Worm (Caenorhabditis elegans): ENCODE measurements around the gene T24E12.6.

ce11 chrII:3757499-3757898 lies 4.0 kb downstream of the T24E12.6 start, which contains the start of gene srx-111:
- TF ChIP-seq cog-1 (tag; optimal IDR thresholded peaks at IDR 0.05) (no peak), med-1 (GFP tag; optimal IDR thresholded peaks at IDR 0.05; ENCODE audit: insufficient read depth) (no peak), T22C8.4 (GFP tag; IDR thresholded peaks at IDR 0.05) (no peak), ref-1 (GFP tag; conservative IDR thresholded peaks at IDR 0.05) (no peak), ztf-29 (GFP tag; IDR thresholded peaks at IDR 0.05) (no peak), flt-1 (GFP tag; IDR thresholded peaks at IDR 0.05) (no peak), klf-2 (GFP tag; conservative IDR thresholded peaks at IDR 0.05) (no peak)

Measured in whole organism, midembryonic.